Fruit fly (Drosophila melanogaster) whole organism, embryonic: Measurements from ENCODE around the gene CNMaR.

Source experiments
- Awh ChIP-seq: fragments of 200-800 bp; sonication (Bioruptor generic); IDR thresholded peaks from 2 replicates; pipeline ENCODE4, ENCODE4 v1.3.6; 2022; ENCODE audit warnings: missing biosample characterization, missing genetic modification characterization
- CG12769 ChIP-seq: fragments of 200-800 bp; sonication (Bioruptor generic); optimal IDR thresholded peaks from 2 replicates; lab custom pipeline; 2019; ENCODE audit warnings: missing biosample characterization, mild to moderate bottlenecking, missing genetic modification characterization, moderate library complexity
- CG14441 ChIP-seq: fragments of 200-800 bp; sonication (Bioruptor generic); IDR thresholded peaks from 2 replicates; pipeline ENCODE4 v1.3.6; 2022; ENCODE audit warnings: missing biosample characterization, missing genetic modification characterization
- CG15073 ChIP-seq: fragments of 200-800 bp; sonication (Bioruptor generic); optimal IDR thresholded peaks from 2 replicates; lab custom pipeline; 2016; ENCODE audit warnings: missing biosample characterization, missing genetic modification characterization
- CG1529 ChIP-seq: fragments of 200-800 bp; sonication (Bioruptor generic); optimal IDR thresholded peaks from 3 replicates; lab custom pipeline; 2018; ENCODE audit warnings: missing biosample characterization, missing genetic modification characterization
- CG15601 ChIP-seq: fragments of 200-800 bp; sonication (Bioruptor generic); optimal IDR thresholded peaks from 3 replicates; lab custom pipeline; 2019; ENCODE audit warnings: missing biosample characterization, mild to moderate bottlenecking, missing genetic modification characterization, moderate library complexity
- CG1647 ChIP-seq: fragments of 200-800 bp; sonication (Bioruptor generic); optimal IDR thresholded peaks from 3 replicates; lab custom pipeline; 2016; ENCODE audit warnings: missing biosample characterization, missing genetic modification characterization
- CG17802 ChIP-seq: fragments of 200-800 bp; sonication (Bioruptor generic); optimal IDR thresholded peaks from 2 replicates; lab custom pipeline; 2018; ENCODE audit warnings: missing biosample characterization, mild to moderate bottlenecking, missing genetic modification characterization, moderate library complexity
- CG2875 ChIP-seq: fragments of 200-800 bp; sonication (Bioruptor generic); optimal IDR thresholded peaks from 2 replicates; lab custom pipeline; 2017; ENCODE audit warnings: missing biosample characterization, mild to moderate bottlenecking, missing genetic modification characterization, missing genetic modification reagents
- CG3065 ChIP-seq: fragments of 200-800 bp; sonication (Bioruptor generic); optimal IDR thresholded peaks from 2 replicates; lab custom pipeline; 2016; ENCODE audit warnings: missing biosample characterization, missing genetic modification characterization
- CG31441 ChIP-seq: fragments of 200-800 bp; sonication (Bioruptor generic); IDR thresholded peaks from 2 replicates; pipeline ENCODE4 v1.3.6; 2022; ENCODE audit warnings: missing biosample characterization, missing genetic modification characterization
- CG3281 ChIP-seq: fragments of 200-800 bp; sonication (Bioruptor generic); optimal IDR thresholded peaks from 3 replicates; lab custom pipeline; 2017; ENCODE audit warnings: missing biosample characterization, mild to moderate bottlenecking, missing genetic modification characterization
- CG7963 ChIP-seq: fragments of 200-800 bp; sonication (Bioruptor generic); IDR thresholded peaks from 3 replicates; pipeline ENCODE4 v1.3.6; 2022; ENCODE audit warnings: missing biosample characterization, missing genetic modification characterization; ENCODE audit not compliant: partially characterized antibody
- CG7987 ChIP-seq: fragments of 200-800 bp; sonication (Bioruptor generic); optimal IDR thresholded peaks from 2 replicates; lab custom pipeline; 2018; ENCODE audit warnings: missing biosample characterization, mild to moderate bottlenecking, missing genetic modification characterization, moderate library complexity
- CG8290 ChIP-seq, 3 experiments: fragments of 200-800 bp; sonication (Bioruptor generic); optimal IDR thresholded peaks; 2 replicates each; lab custom pipeline; 2016 to 2019; ENCODE audit warnings: missing biosample characterization in 3 of 3, missing genetic modification characterization in 3 of 3, mild to moderate bottlenecking in 2 of 3, moderate library complexity in 1 of 3
- CG8924 ChIP-seq: fragments of 200-800 bp; optimal IDR thresholded peaks from 3 replicates; lab custom pipeline; 2019; ENCODE audit warnings: missing biosample characterization, mild to moderate bottlenecking, missing genetic modification characterization, moderate library complexity
- CTCF ChIP-seq: fragments of 200-800 bp; sonication (Bioruptor generic); optimal IDR thresholded peaks from 2 replicates; lab custom pipeline; 2017; ENCODE audit warnings: missing biosample characterization, mild to moderate bottlenecking, missing genetic modification characterization, moderate library complexity
- Camta ChIP-seq: fragments of 200-800 bp; sonication (Bioruptor generic); optimal IDR thresholded peaks from 2 replicates; lab custom pipeline; 2016; ENCODE audit warnings: missing biosample characterization, missing genetic modification characterization
- D19B ChIP-seq: fragments of 200-800 bp; sonication (Bioruptor generic); optimal IDR thresholded peaks from 2 replicates; lab custom pipeline; 2017; ENCODE audit warnings: missing biosample characterization, mild to moderate bottlenecking, missing genetic modification characterization
- H15 ChIP-seq: fragments of 200-800 bp; sonication (Bioruptor generic); IDR thresholded peaks from 3 replicates; pipeline ENCODE4 v1.3.6; 2022; ENCODE audit warnings: missing biosample characterization, missing genetic modification characterization
- Hsf ChIP-seq: fragments of 200-800 bp; sonication (Bioruptor generic); optimal IDR thresholded peaks from 3 replicates; lab custom pipeline; 2016; ENCODE audit warnings: missing biosample characterization, missing genetic modification characterization
- Jarid2 ChIP-seq: fragments of 200-800 bp; sonication (Bioruptor generic); optimal IDR thresholded peaks from 3 replicates; lab custom pipeline; 2017; ENCODE audit warnings: mild to moderate bottlenecking, missing biosample characterization, missing genetic modification reagents, missing genetic modification characterization
- MTF-1 ChIP-seq: fragments of 200-800 bp; sonication (Bioruptor generic); optimal IDR thresholded peaks from 2 replicates; lab custom pipeline; 2018; ENCODE audit warnings: missing biosample characterization, mild to moderate bottlenecking, missing genetic modification characterization, borderline replicate concordance
- Nf-YC ChIP-seq: fragments of 200-800 bp; optimal IDR thresholded peaks from 3 replicates; lab custom pipeline; 2019; ENCODE audit warnings: missing biosample characterization, mild to moderate bottlenecking, missing genetic modification characterization, moderate library complexity
- Ravus ChIP-seq: fragments of 200-800 bp; sonication (Bioruptor generic); IDR thresholded peaks from 2 replicates; pipeline ENCODE4 v1.3.6; 2022; ENCODE audit warnings: missing biosample characterization, missing genetic modification characterization
- Rfx ChIP-seq: fragments of 200-800 bp; sonication (Bioruptor generic); IDR thresholded peaks from 2 replicates; pipeline ENCODE4 v1.3.6; 2022; ENCODE audit warnings: missing biosample characterization, missing genetic modification characterization
- Sry-δ ChIP-seq: fragments of 200-800 bp; sonication (Bioruptor generic); optimal IDR thresholded peaks from 2 replicates; lab custom pipeline; 2016; ENCODE audit warnings: missing biosample characterization, missing genetic modification characterization
- Usf ChIP-seq: fragments of 200-800 bp; sonication (Bioruptor generic); optimal IDR thresholded peaks from 2 replicates; lab custom pipeline; 2017; ENCODE audit warnings: missing genotype, missing biosample characterization, missing genetic modification characterization
- ac ChIP-seq: fragments of 200-800 bp; sonication (Bioruptor generic); optimal IDR thresholded peaks from 3 replicates; lab custom pipeline; 2017; ENCODE audit warnings: missing biosample characterization, mild to moderate bottlenecking, missing genetic modification characterization
- az2 ChIP-seq: fragments of 200-800 bp; sonication (Bioruptor generic); optimal IDR thresholded peaks from 3 replicates; lab custom pipeline; 2016; ENCODE audit warnings: missing biosample characterization, missing genetic modification characterization
- ci ChIP-seq: fragments of 200-800 bp; sonication (Bioruptor generic); IDR thresholded peaks from 3 replicates; pipeline ENCODE4 v1.3.6; 2022; ENCODE audit warnings: missing biosample characterization, missing genetic modification characterization
- da ChIP-seq: fragments of 200-800 bp; sonication (Bioruptor generic); optimal IDR thresholded peaks from 2 replicates; lab custom pipeline; 2016; ENCODE audit warnings: missing biosample characterization, missing genetic modification characterization
- dati ChIP-seq: fragments of 200-800 bp; sonication (Bioruptor generic); IDR thresholded peaks from 2 replicates; pipeline ENCODE4 v1.3.6; 2022; ENCODE audit warnings: missing biosample characterization, missing genetic modification characterization
- dysf ChIP-seq: fragments of 200-800 bp; sonication (Bioruptor generic); IDR thresholded peaks from 3 replicates; pipeline ENCODE4 v1.3.6; 2022; ENCODE audit warnings: missing biosample characterization, missing genetic modification characterization
- grau ChIP-seq: fragments of 200-800 bp; optimal IDR thresholded peaks from 3 replicates; lab custom pipeline; 2019; ENCODE audit warnings: missing biosample characterization, mild to moderate bottlenecking, missing genetic modification characterization, moderate library complexity
- gt ChIP-seq: fragments of 200-800 bp; sonication (Bioruptor generic); IDR thresholded peaks from 2 replicates; pipeline ENCODE4 v1.3.6; 2022; ENCODE audit warnings: missing biosample characterization, missing genetic modification characterization
- hb ChIP-seq: fragments of 200-800 bp; sonication (Bioruptor generic); IDR thresholded peaks from 3 replicates; pipeline ENCODE4 v1.3.6; 2022; ENCODE audit warnings: missing biosample characterization, missing genetic modification characterization; ENCODE audit not compliant: partially characterized antibody
- hth ChIP-seq: fragments of >200 bp; optimal IDR thresholded peaks from 2 replicates; lab custom pipeline; 2017; ENCODE audit warnings: inconsistent platforms
- jumu ChIP-seq: fragments of 200-800 bp; sonication (Bioruptor generic); optimal IDR thresholded peaks from 3 replicates; lab custom pipeline; 2016; ENCODE audit warnings: missing biosample characterization, missing genetic modification characterization
- kay ChIP-seq: fragments of 200-800 bp; sonication (Bioruptor generic); optimal IDR thresholded peaks from 2 replicates; lab custom pipeline; 2016; ENCODE audit warnings: missing biosample characterization, missing genetic modification characterization
- lola ChIP-seq, 3 experiments: fragments of >200 bp in 2 of 3; fragments of 200-800 bp in 1 of 3; sonication (Bioruptor generic) in 1 of 3; optimal IDR thresholded peaks; 2 replicates each; lab custom pipeline; 2017 to 2019; ENCODE audit warnings: missing biosample characterization in 3 of 3, missing genetic modification characterization in 3 of 3, mild to moderate bottlenecking in 1 of 3, moderate library complexity in 1 of 3
- nerfin-2 ChIP-seq: fragments of 200-800 bp; sonication (Bioruptor generic); IDR thresholded peaks from 2 replicates; pipeline ENCODE4 v1.3.6; 2022; ENCODE audit warnings: missing biosample characterization, missing genetic modification characterization; ENCODE audit not compliant: partially characterized antibody
- pho ChIP-seq: fragments of 200-800 bp; sonication (Bioruptor generic); optimal IDR thresholded peaks from 2 replicates; lab custom pipeline; 2016; ENCODE audit warnings: missing biosample characterization, missing genetic modification characterization
- phol ChIP-seq: fragments of 200-800 bp; sonication (Bioruptor generic); optimal IDR thresholded peaks from 3 replicates; lab custom pipeline; 2018; ENCODE audit warnings: missing biosample characterization, mild to moderate bottlenecking, missing genetic modification characterization, moderate library complexity
- pros ChIP-seq: fragments of 200-800 bp; sonication (Bioruptor generic); optimal IDR thresholded peaks from 3 replicates; lab custom pipeline; 2019; ENCODE audit warnings: missing biosample characterization, mild to moderate bottlenecking, missing genetic modification characterization, moderate library complexity
- schlank ChIP-seq: fragments of 200-800 bp; sonication (Bioruptor generic); optimal IDR thresholded peaks from 2 replicates; lab custom pipeline; 2018; ENCODE audit warnings: missing biosample characterization, mild to moderate bottlenecking, missing genetic modification characterization
- sqz ChIP-seq: fragments of 200-800 bp; sonication (Bioruptor generic); optimal IDR thresholded peaks from 3 replicates; lab custom pipeline; 2018; ENCODE audit warnings: missing biosample characterization, mild to moderate bottlenecking, missing genetic modification characterization
- vvl ChIP-seq: fragments of 200-800 bp; sonication (Bioruptor generic); IDR thresholded peaks from 2 replicates; pipeline ENCODE4 v1.3.6; 2022; ENCODE audit warnings: missing biosample characterization, missing genetic modification characterization
- wdn ChIP-seq: fragments of 200-800 bp; sonication (Bioruptor generic); IDR thresholded peaks from 2 replicates; pipeline ENCODE4 v1.3.6; 2022; ENCODE audit warnings: missing biosample characterization, missing genetic modification characterization
- wor ChIP-seq: fragments of 200-800 bp; sonication (Bioruptor generic); IDR thresholded peaks from 2 replicates; pipeline ENCODE4 v1.3.6; 2022; ENCODE audit warnings: missing biosample characterization, missing genetic modification characterization

Gene CNMaR

DNA sequence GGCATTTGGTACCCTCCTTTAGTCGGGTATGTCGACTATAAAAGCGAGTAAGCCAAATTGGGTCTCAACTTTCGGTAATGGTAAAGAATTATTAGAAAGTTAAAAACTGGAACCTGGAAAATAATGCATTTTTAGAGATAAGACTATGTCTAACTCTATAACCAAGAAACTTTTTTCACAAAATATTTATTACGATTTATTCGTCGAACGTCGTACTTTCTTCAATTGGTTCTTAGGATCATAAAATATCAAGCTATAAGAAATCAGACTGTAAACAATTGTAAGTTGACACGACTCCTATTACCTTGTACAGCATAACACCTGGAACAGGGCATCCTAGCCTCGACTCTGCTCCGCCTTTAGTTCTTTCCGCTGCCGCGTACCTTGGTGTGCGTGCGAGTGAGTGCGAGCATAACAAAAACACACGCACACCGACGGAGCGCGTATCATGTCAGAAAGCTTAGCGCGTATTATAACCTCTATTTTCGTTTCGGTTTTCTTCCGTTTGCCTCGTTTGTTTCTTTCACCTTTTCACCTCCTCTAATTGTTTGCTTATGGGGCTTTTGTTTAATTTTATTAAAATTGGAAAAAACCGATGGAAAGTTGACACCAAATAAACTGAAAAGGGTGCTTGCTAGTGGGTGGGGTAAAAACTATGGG, 49.1 kb downstream of the CNMaR start (continued):
- TF ChIP-seq pho (peak; percentile 98), CG17802 (tag; lab: Kevin White, UChicago) (peak; percentile 78), da (peak; percentile 94), MTF-1 (GFP tag; lab: Kevin White, UChicago) (peak; percentile 68), CTCF (GFP tag; lab: Kevin White, UChicago) (peak; percentile 52), CG7987 (GFP tag; lab: Kevin White, UChicago) (peak; percentile 82), nerfin-2 (no peak), Usf (GFP tag; lab: Kevin White, UChicago) (peak; percentile 93), CG15073 (GFP tag; lab: Kevin White, UChicago) (peak; percentile 71), Ravus (GFP tag; lab: Robert Waterston, UW) (peak; percentile 65), Nf-YC (tag; lab: Kevin White, UChicago) (peak; percentile 87), gt (GFP tag; lab: Robert Waterston, UW) (peak; percentile 75), vvl (GFP tag; lab: Robert Waterston, UW) (peak; percentile 84), hb (GFP tag; lab: Robert Waterston, UW) (no peak), CG12769 (tag; lab: Kevin White, UChicago) (peak; percentile 83), CG8924 (tag; lab: Kevin White, UChicago) (peak; percentile 97), CG2875 (peak; percentile 86), CG8290 (GFP tag; optimal IDR thresholded peaks at IDR 0.05; lab: Kevin White, UChicago) (peak; percentile 95), CG8290 (tag; optimal IDR thresholded peaks at IDR 0.05; lab: Kevin White, UChicago) (peak; percentile 58 to 88), ac (GFP tag; lab: Kevin White, UChicago) (no peak), wor (GFP tag; lab: Robert Waterston, UW) (peak; percentile 89), wdn (GFP tag; lab: Robert Waterston, UW) (peak; percentile 87), sqz (peak; percentile 87), ci (GFP tag; lab: Robert Waterston, UW) (peak; percentile 84), CG3281 (peak; percentile 97), kay (GFP tag; lab: Kevin White, UChicago) (peak; percentile 95), phol (tag; lab: Kevin White, UChicago) (peak; percentile 97), D19B (GFP tag; lab: Kevin White, UChicago) (peak; percentile 99), H15 (peak; percentile 76), CG15601 (tag; lab: Kevin White, UChicago) (peak; percentile 93), lola (GFP tag; optimal IDR thresholded peaks at IDR 0.05; lab: Kevin White, UChicago) (peak in 1 of 3 experiments; percentile 95), dysf (GFP tag; lab: Robert Waterston, UW) (peak; percentile 96), CG1647 (GFP tag; lab: Kevin White, UChicago) (peak; percentile 95), CG14441 (peak; percentile 88), schlank (tag; lab: Kevin White, UChicago) (peak; percentile 85), hth (lab: Kevin White, UChicago) (no peak), CG1529 (GFP tag; lab: Kevin White, UChicago) (peak; percentile 96), grau (tag; lab: Kevin White, UChicago) (peak; percentile 96), pros (GFP tag; lab: Kevin White, UChicago) (peak; percentile 31), CG31441 (peak; percentile 90), jumu (peak; percentile 97), Hsf (GFP tag; lab: Kevin White, UChicago) (peak; percentile 97), CG7963 (GFP tag; lab: Robert Waterston, UW) (no peak), Awh (GFP tag; lab: Robert Waterston, UW) (peak; percentile 68), Camta (GFP tag; lab: Kevin White, UChicago) (peak; percentile 96), dati (GFP tag; lab: Robert Waterston, UW) (peak; percentile 26; the same call in 1 of the 2 replicates), Jarid2 (GFP tag; lab: Kevin White, UChicago) (peak; percentile 86), Rfx (peak; percentile 90), CG3065 (GFP tag; lab: Kevin White, UChicago) (peak; percentile 91), az2 (GFP tag; lab: Kevin White, UChicago) (peak; percentile 97), Sry-δ (GFP tag; lab: Kevin White, UChicago) (peak; percentile 66)
